Worm (Caenorhabditis elegans): ENCODE results near the gene fbxl-1.

DNA sequence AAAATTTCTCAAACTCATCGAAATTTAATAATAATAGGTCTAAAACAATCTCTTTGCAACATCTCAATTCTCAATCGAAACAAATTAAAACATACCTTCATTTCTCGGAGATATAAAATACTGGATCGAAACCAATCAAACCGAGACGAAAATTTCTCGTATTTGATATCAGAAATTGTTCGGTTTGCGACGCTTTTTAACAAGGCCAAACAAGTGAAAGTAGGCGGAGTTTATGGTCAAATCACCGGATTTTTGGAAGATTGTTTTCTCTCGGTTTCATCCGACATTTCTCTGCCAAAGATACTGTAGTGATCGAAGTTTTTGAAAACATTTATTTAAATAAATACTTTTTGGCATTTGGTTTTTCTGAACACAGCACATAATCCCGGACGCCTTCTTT, 7.7 kb downstream of the fbxl-1 start, which contains the start of gene C02F5.14:
- TF ChIP-seq ZK546.5 (tag; optimal IDR thresholded peaks at IDR 0.05) (no peak), fos-1 (tag; optimal IDR thresholded peaks at IDR 0.05) (no peak), lin-15B (tag; optimal IDR thresholded peaks at IDR 0.05) (no peak), zag-1 (tag; optimal IDR thresholded peaks at IDR 0.05) (no peak), eor-1 (tag; optimal IDR thresholded peaks at IDR 0.05) (no peak), ceh-16 (tag; optimal IDR thresholded peaks at IDR 0.05) (no peak), mdl-1 (tag; optimal IDR thresholded peaks at IDR 0.05) (no peak), nhr-11 (tag; optimal IDR thresholded peaks at IDR 0.05) (no peak), sea-2 (GFP tag; optimal IDR thresholded peaks at IDR 0.05) (no peak)

All from whole organism, L3 larva.